Worm (Caenorhabditis elegans): Measurements from ENCODE around the gene pqn-48.

DNA sequence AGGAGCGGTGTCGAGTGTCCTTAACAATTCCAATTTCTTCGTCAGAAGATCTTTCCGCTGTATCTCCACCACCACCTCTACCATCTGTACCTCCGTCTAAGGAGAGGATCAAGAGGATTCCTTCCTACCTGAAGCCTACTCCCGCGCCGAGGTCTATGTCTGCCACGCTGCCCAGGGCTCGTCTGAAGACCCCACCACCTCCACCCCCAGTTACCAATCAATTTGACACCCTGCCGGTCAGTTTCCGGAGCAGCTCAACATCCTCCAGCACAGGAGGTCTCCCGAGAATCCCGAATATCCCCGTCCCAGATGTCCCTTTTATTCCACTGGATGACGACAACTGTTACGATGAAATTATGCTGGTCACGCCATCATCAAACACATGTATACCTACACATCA, 30.7 kb upstream of the pqn-48 start:
- no peak for TF ChIP-seq daf-12 (tag; optimal IDR thresholded peaks at IDR 0.05)
- TF ChIP-seq nhr-237 (tag; optimal IDR thresholded peaks at IDR 0.05) = no peak
- TF ChIP-seq aly-2 (tag; optimal IDR thresholded peaks at IDR 0.05) = no peak
- TF ChIP-seq hlh-11 (tag; optimal IDR thresholded peaks at IDR 0.05) = no peak
- TF ChIP-seq nhr-11 (tag; optimal IDR thresholded peaks at IDR 0.05) = no peak

Measured in whole organism, L4 larva.